Worm (Caenorhabditis elegans): Measurements from ENCODE around the gene snpc-3.4.

The snpc-3.4 gene

DNA sequence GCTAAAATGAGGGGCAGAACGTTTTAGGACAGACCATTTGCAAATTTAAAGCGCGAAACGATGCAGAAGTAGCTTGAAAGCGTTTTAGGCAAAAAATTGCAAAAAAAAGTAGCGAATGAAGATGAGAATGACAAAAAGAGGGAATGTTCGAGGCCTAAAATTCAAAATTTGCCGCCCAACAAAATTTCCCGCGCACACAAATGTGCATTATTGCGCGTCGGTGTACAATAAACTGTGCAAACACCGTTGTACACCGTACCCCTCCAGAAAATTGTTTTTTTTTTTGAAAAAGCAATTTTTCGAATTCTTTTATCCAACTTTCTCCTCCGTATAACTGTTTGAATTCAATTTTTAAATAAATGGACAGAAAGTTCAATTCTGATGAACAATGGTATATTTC, at the start of gene snpc-3.4:
Gene snpc-3.4 (plus strand): TSS at position 237 of the 400 bp plus-strand sequence.
- TF ChIP-seq snpc-3.4 (tag; optimal IDR thresholded peaks at IDR 0.05) (peak; percentile 94), attf-5 (GFP tag; optimal IDR thresholded peaks at IDR 0.05) (peak; percentile 13), snpc-1.3 (tag; optimal IDR thresholded peaks at IDR 0.05; ENCODE audit: insufficient read depth) (peak; percentile 73), C17E4.6 (GFP tag; IDR thresholded peaks at IDR 0.05) (peak; percentile 86), ceh-40 (GFP tag; IDR thresholded peaks at IDR 0.05) (no peak), sea-2 (GFP tag; IDR thresholded peaks at IDR 0.05) (no peak), Y53F4B.3 (GFP tag; IDR thresholded peaks at IDR 0.05) (peak; percentile 7; the same call in 1 of the 2 replicates), athp-1 (tag; optimal IDR thresholded peaks at IDR 0.05) (peak; percentile 44), ama-1 (optimal IDR thresholded peaks at IDR 0.05) (no peak), ama-1 (GFP tag; optimal IDR thresholded peaks at IDR 0.05) (peak in 1 of 2 experiments; percentile 41), F57A8.1 (GFP tag; optimal IDR thresholded peaks at IDR 0.05) (no peak), nfya-2 (GFP tag; IDR thresholded peaks at IDR 0.05) (no peak), C06A6.2 (GFP tag; conservative IDR thresholded peaks at IDR 0.05) (no peak), unc-62 (GFP tag; optimal IDR thresholded peaks at IDR 0.05) (no peak), mxl-1 (tag; optimal IDR thresholded peaks at IDR 0.05) (no peak), F22D6.2 (tag; optimal IDR thresholded peaks at IDR 0.05) (no peak), lin-35 (GFP tag; optimal IDR thresholded peaks at IDR 0.05) (peak; percentile 68 to 87 (median 83)), pbrm-1 (GFP tag; IDR thresholded peaks at IDR 0.05) (peak; percentile 88), egl-44 (GFP tag; IDR thresholded peaks at IDR 0.05) (no peak), ztf-28 (GFP tag; IDR thresholded peaks at IDR 0.05) (peak; percentile 84; the same call in 1 of the 2 replicates), nfyb-1 (GFP tag; IDR thresholded peaks at IDR 0.05) (peak; percentile 90), lin-54 (GFP tag; optimal IDR thresholded peaks at IDR 0.05) (peak; percentile 94), cebp-1 (GFP tag; IDR thresholded peaks at IDR 0.05) (no peak), cebp-1 (tag; optimal IDR thresholded peaks at IDR 0.05) (peak; percentile 53), ceh-58 (GFP tag; IDR thresholded peaks at IDR 0.05) (no peak), tlf-1 (GFP tag; optimal IDR thresholded peaks at IDR 0.05) (peak; percentile 94), rcor-1 (GFP tag; IDR thresholded peaks at IDR 0.05) (peak; percentile 83), zim-3 (tag; optimal IDR thresholded peaks at IDR 0.05) (no peak), F37B4.10 (GFP tag; IDR thresholded peaks at IDR 0.05) (0 out of 2 replicates have a peak, but pooled peaks have one; percentile 20), cebp-2 (GFP tag; IDR thresholded peaks at IDR 0.05) (no peak), Y79H2A.3 (GFP tag; conservative IDR thresholded peaks at IDR 0.05) (peak; percentile 88), ccch-3 (GFP tag; optimal IDR thresholded peaks at IDR 0.05) (no peak), Y53G8AR.9 (GFP tag; conservative IDR thresholded peaks at IDR 0.05) (peak; percentile 85), ceh-91 (GFP tag; IDR thresholded peaks at IDR 0.05) (peak; percentile 96), nhr-120 (GFP tag; IDR thresholded peaks at IDR 0.05) (no peak), chd-7 (tag; optimal IDR thresholded peaks at IDR 0.05) (no peak), nhr-27 (tag; optimal IDR thresholded peaks at IDR 0.05) (no peak), Y56A3A.18 (GFP tag; IDR thresholded peaks at IDR 0.05) (no peak), atf-7 (tag; optimal IDR thresholded peaks at IDR 0.05) (no peak), F55B11.4 (tag; optimal IDR thresholded peaks at IDR 0.05; ENCODE audit: borderline replicate concordance, insufficient read depth) (no peak), hlh-12 (tag; optimal IDR thresholded peaks at IDR 0.05) (no peak), nhr-90 (tag; optimal IDR thresholded peaks at IDR 0.05) (no peak), lsl-1 (GFP tag; optimal IDR thresholded peaks at IDR 0.05) (peak; percentile 96), mel-28 (tag; optimal IDR thresholded peaks at IDR 0.05; ENCODE audit: borderline replicate concordance) (no peak), sdz-38 (tag; optimal IDR thresholded peaks at IDR 0.05) (no peak), bed-1 (GFP tag; IDR thresholded peaks at IDR 0.05) (no peak), hlh-26 (GFP tag; conservative IDR thresholded peaks at IDR 0.05) (no peak), repo-1 (tag; optimal IDR thresholded peaks at IDR 0.05) (no peak), snpc-1.1 (tag; optimal IDR thresholded peaks at IDR 0.05; ENCODE audit: insufficient read depth) (peak; percentile 70), nfya-1 (tag; optimal IDR thresholded peaks at IDR 0.05; ENCODE audit: borderline replicate concordance, insufficient read depth) (no peak)

Measured in whole organism, young adult.